Worm (Caenorhabditis elegans) whole organism, L4/young adult: Measurements from ENCODE around the gene F18E9.1.

Experiments used
- W03F9.2 ChIP-seq: fragments of 150-350 bp; optimal IDR thresholded peaks from 2 replicates; lab custom pipeline; 2014; ENCODE audit warnings: missing biosample characterization, missing genetic modification characterization
- dao-5 ChIP-seq: sonication (generic microtip); optimal IDR thresholded peaks from 2 replicates; lab custom pipeline; 2016; ENCODE audit warnings: missing genotype, missing genetic modification characterization, moderate library complexity, missing compliant biosample characterization
- him-1 ChIP-seq: sonication (generic microtip); optimal IDR thresholded peaks from 2 replicates; lab custom pipeline; 2016; ENCODE audit warnings: missing genotype, missing genetic modification reagents, missing genetic modification characterization, missing compliant biosample characterization

The F18E9.1 gene

DNA sequence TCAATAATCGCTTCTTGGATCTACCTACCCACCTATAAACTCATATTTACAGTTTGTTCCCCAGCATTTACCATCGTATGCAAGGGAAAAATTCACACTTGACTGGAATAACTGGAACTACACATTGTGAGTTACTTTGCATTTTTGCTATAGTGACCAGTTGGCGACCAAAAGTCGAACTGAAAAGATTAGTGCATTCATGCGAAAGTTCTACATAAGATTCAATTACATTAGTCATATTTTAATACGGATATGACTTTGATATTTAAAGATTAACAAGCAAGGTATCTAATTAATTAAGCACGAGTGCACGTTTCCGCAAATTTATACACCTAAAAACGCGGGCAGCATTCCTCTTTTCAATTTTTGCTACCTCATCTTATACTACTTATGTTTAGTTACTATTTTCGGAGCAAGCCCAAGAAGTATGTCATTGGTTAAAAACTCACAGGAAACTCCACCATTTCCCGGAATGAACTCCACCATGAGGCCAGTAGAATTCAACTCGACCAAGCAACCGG is 30.3 kb upstream of the F18E9.1 start, which contains the start of gene jmjd-3.1:
TSS of gene jmjd-3.1 (plus strand) at position 51 of the 521 bp plus-strand sequence.
- TF ChIP-seq dao-5 (tag; lab: Kevin White, UChicago) (no peak), him-1 (tag; lab: Kevin White, UChicago) (no peak), W03F9.2 (tag; lab: Kevin White, UChicago) (no peak)

DNA sequence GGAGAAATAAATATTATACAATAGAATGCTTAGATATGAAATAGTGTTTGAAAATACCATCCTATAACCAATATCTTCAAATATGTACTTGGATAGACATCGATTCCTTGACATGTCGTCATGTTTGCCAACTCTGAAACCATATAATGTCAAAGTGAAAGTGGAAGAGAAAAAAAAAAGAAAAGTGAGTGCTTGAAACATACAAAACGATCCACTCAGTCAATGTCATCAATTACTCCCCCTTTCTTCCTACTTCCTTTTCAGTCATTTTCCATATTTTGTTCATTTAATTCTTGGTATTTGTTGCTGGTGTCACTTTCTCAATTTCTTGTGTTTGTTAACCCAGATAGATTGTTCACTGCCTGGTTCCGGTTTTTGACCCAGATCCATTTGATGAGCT is 21.1 kb upstream of the F18E9.1 start, which contains the start of gene F18E9.4:
TSS of gene F18E9.4 (plus strand) at position 301 of the 400 bp plus-strand sequence.
- TF ChIP-seq him-1 (tag; lab: Kevin White, UChicago) = no peak
- TF ChIP-seq W03F9.2 (tag; lab: Kevin White, UChicago) = no peak
- TF ChIP-seq dao-5 (tag; lab: Kevin White, UChicago) = no peak

DNA sequence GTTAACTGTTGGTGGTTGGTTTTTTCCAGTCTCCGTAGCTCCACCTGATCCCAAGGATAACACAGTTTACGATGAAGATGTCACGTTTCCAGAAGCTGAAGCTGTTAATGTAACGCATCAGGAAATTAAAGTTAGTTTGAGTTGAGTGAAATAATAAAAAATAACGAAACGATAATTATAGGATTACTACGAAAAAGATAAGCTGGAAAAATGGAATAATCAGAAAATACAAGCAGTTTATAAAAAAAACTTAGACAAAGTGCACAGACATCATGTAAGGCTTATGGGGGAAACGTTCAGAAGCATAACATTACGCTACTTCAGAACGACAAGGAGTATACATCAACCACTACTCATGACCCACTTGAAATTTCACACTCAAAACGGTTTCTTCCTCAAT is 19.9 kb upstream of the F18E9.1 start, which contains the start of gene F18E9.8:
TSS of gene F18E9.8 (minus strand) at position 101 of the 400 bp plus-strand sequence.
- TF ChIP-seq him-1 (tag; lab: Kevin White, UChicago) (no peak), dao-5 (tag; lab: Kevin White, UChicago) (no peak), W03F9.2 (tag; lab: Kevin White, UChicago) (no peak)

DNA sequence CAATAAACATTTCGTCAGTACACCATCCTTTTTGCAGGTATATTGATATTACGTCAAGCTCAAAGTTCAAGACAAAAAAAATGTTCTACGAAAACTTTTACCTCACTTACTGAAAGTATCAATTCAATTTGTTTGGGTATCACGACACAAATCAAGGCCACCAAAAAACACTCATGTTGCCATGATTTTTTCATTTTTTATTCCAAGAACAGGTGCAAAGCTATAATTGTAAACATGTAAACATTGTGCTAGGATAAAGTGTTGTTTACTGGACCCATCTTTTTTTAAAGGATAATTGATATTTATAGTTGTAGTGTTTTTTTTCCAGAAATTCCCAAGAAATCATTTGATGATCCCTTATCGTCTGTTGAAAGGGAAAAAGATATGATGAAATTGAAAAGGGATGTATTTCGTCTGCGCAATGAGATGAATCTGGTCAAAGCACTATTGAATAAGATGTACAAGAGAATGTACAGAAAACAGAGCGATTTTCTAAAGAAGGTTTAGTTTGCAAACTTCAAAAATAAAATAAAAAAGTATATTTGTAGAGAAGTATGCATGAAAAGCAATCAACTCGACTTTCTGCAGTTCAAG is 18.5 kb upstream of the F18E9.1 start:
- TF ChIP-seq him-1 (tag; lab: Kevin White, UChicago) (no peak), dao-5 (tag; lab: Kevin White, UChicago) (no peak), W03F9.2 (tag; lab: Kevin White, UChicago) (no peak)

DNA sequence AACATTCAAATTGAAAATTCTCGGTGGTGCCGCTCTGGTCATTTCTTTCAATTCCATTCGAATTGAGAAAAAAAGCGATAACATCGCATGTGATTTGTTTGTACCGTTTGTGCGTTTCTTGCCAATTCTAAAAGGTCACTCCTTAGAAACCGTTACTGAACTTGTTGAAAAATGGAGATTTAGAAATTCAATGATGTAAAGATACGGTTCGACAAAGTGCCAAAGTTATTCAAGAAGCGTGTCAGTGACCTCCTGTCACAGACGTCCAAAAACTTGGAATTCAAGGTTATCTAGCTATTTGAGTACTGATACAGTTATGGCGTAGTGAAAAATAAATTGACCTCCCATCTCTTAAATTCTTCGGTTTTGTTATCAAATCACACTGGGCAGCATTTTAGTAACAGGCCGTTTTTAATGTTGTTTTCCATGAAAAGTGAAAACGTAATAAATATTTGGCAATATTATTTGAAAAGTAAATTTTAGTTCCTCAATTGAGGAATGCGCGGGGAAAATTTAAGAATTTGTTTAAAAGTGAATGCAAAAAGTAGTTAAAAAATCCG is 16.4 kb upstream of the F18E9.1 start:
- TF ChIP-seq W03F9.2 (tag; lab: Kevin White, UChicago) (no peak), him-1 (tag; lab: Kevin White, UChicago) (no peak)

DNA sequence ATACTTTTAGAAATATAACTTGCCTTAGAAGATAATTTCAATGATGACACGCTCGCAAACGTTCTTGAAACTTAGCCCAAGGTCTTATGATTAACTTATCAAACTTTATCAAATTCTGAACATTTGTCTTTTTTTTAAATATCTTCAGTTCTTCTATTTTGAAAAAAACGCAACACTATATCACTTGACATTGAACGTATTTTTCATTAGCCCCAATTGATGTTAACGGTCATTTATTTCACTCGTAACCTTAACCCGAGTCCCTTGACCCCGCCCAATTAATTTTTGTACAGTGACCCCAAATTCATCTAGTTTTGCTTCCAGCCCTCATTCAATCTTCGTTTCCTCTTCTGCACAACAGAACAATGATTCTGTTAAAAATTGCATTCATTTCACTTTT is 15.5 kb upstream of the F18E9.1 start, which contains the start of gene F18E9.3:
TSS of gene F18E9.3 (plus strand) at position 311 of the 400 bp plus-strand sequence.
- no peak for TF ChIP-seq dao-5 (tag; lab: Kevin White, UChicago)
- TF ChIP-seq W03F9.2 (tag; lab: Kevin White, UChicago) = no peak
- no peak for TF ChIP-seq him-1 (tag; lab: Kevin White, UChicago)

DNA sequence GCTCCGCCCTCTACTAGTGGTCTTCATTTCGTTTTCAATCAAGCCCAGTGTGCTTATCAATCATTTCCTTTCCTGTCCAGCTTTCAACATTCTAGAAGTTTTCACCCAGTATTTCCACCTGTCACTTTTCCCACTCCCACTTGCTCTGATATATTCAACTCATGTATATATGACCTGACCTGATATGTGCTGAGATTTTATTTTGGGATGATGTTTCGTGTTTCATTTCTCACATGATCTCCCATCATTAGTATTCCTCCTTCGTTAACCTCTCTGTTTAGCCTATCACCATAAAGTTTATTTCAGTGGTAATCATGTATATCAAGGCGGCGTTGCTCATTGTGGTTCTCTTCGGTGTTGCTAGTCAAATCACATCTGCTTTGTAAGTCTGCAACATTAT is 8.5 kb upstream of the F18E9.1 start, which contains the start of gene nlp-7:
TSS of gene nlp-7 (plus strand) at position 301 of the 400 bp plus-strand sequence.
- TF ChIP-seq him-1 (tag; lab: Kevin White, UChicago) (no peak), dao-5 (tag; lab: Kevin White, UChicago) (no peak), W03F9.2 (tag; lab: Kevin White, UChicago) (no peak)

DNA sequence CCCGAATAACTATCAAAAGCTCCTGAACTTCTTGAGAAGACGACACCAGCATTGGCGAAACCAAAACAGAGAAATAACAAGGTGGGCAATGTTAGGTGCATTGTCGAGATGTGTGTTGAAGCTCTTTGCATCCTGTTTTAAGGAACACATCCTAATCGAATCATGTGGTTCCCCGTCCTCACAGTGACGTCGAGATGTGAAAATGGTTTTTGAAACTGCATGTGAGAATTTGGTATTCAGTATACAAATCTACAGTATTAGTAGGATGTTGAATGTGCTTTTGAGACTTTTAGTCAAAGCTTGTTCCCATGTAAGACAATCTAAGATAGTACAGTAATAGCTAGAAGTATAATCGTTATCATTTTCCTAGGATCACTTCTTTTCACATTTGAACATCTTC is 3.7 kb upstream of the F18E9.1 start, which contains the start of gene F18E9.7:
TSS of gene F18E9.7 (minus strand) at position 101 of the 400 bp plus-strand sequence.
- TF ChIP-seq W03F9.2 (tag; lab: Kevin White, UChicago) (no peak), him-1 (tag; lab: Kevin White, UChicago) (no peak), dao-5 (tag; lab: Kevin White, UChicago) (no peak)

DNA sequence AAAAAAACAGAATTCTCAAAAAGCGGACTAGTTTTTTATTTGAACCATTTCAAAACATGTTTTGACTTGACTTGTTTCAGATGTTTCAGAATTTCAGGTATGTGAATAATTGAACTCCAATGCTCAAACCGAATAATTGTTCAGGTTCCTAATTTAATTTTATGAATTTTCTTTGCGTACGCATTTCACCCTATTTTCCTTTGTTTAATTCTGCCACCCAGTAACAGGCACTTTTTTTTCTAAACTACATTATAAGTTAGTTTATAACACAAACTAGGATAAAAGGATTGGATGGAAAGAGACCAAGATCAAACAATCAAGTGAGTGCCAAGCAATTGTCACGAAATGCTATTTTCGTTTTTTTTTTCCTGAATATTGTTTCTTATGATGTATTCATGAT is 2.8 kb upstream of the F18E9.1 start:
- no peak for TF ChIP-seq dao-5 (tag; lab: Kevin White, UChicago)
- TF ChIP-seq him-1 (tag; lab: Kevin White, UChicago) = no peak

DNA sequence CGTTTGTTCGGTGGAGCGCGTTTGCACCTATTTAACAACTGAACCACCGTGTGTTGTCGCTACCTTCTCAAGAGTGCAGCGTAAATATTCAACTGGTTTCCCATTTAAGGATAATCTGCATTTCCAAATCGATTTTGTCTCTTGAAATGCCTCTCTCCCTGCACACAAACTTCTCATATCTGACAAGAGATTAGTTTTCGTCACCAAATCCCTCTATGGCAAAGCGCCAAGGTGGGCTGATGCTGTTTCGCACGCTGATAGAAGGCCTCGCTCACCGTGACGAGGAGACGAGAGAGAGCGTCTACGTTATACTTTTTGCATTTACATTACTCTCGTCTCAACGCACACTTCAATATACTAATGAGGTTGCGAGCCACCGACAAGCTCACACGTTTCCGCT is 1.6 kb upstream of the F18E9.1 start:
- TF ChIP-seq him-1 (tag; lab: Kevin White, UChicago) = no peak
- no peak for TF ChIP-seq dao-5 (tag; lab: Kevin White, UChicago)
- no peak for TF ChIP-seq W03F9.2 (tag; lab: Kevin White, UChicago)

DNA sequence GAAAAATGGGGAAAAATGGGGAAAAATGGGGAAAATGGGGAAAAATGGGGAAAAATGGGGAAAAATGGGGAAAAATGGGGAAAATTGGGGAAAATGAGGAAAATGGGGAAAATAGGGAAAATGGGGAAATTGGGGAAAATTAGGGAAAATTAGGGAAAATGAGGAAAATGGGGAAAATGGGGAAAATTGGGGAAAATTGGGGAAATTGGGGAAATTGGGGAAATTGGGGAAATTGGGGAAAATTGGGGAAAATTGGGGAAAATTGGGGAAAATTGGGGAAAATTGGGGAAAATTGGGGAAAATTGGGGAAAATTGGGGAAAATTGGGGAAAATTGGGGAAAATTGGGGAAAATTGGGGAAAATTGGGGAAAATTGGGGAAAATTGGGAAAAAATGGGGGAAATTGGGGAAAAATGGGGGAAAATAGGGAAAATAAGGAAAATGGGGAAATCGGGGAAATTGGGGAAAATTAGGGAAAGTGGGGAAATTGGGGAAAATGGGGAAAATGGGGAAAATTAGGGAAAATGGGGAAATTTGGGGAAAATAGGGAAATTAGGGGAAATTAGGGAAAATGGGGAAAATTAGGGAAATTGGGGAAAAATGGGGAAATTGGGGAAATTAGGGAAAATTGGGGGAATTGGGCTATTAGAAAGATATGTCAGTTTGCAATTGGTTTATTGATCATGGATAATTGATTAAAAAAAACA is 1.5 kb downstream of the F18E9.1 start:
- no peak for TF ChIP-seq dao-5 (tag; lab: Kevin White, UChicago)
- no peak for TF ChIP-seq him-1 (tag; lab: Kevin White, UChicago)
- no peak for TF ChIP-seq W03F9.2 (tag; lab: Kevin White, UChicago)

DNA sequence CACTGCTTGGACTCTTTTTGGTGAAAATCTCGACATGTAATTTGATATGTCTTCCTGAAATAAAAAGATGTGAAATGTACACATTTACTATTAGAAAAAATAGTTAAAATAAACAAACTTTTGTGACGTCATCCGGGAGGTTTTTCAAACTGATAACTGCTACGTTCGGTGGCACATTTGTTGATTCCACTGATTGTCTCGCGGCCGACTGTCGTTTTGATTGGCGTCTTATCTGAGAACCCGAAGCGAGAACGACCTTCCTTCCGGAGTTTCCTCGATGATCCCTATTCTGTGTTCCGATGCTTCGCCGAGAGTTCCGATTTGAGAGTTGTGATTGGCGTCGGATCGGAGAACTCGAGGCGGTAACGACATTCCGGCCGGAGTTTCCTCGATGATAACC is 2.8 kb downstream of the F18E9.1 start:
- TF ChIP-seq W03F9.2 (tag; lab: Kevin White, UChicago) = no peak
- TF ChIP-seq dao-5 (tag; lab: Kevin White, UChicago) = no peak
- no peak for TF ChIP-seq him-1 (tag; lab: Kevin White, UChicago)

DNA sequence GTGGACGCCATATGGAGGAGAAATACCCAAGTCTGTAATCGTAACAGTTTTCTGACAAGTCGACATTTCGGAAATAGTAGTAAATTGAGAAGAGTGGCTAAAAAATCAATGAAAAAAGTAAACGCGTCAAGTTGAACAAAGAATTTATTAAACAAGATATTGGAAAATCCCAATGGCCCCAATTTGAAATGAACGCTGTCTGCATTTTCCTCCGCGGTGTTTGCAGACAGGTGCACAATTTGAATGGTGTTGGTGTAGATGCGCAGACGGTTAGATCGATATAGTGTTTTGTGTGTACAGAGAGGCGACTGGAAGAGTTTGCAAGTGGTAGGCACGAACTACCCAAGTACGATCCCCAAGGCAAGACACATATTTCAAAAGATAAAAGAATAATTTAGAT is 3.7 kb downstream of the F18E9.1 start, which contains the start of the genes H35N09.2 and H35N09.1:
TSS of gene H35N09.2 (minus strand) at position 54 of the 400 bp plus-strand sequence.
TSS of gene H35N09.1 (plus strand) at position 335 of the 400 bp plus-strand sequence.
- TF ChIP-seq dao-5 (tag; lab: Kevin White, UChicago) (no peak), him-1 (tag; lab: Kevin White, UChicago) (no peak), W03F9.2 (tag; lab: Kevin White, UChicago) (no peak)
